Worm (Caenorhabditis elegans): ENCODE measurements around the gene F55C9.3.
"Not testable (repeated sequence)": the region's sequence is repeated elsewhere in the genome, so short reads cannot be mapped to it uniquely, and the experiment has no call there.

Gene F55C9.3

DNA sequence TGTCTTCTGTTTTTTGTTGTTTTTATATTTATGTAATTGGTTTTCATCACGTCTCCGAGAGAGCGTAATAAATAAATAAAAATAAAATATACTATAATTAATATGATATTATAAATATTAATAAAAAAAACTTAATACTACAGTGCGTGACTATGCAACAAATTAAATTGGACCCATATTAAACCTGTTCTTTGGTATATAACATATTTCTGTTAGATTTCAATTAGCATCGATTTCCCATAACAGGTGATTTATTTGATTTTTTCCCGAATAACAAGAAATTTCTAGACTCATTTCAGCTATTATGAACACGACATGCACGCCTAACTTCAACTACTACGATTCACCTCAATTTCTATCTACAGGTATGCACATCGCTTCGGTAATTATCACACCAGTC is 29.1 kb upstream of the F55C9.3 start, which contains the start of gene srh-208:
srh-208 (plus strand) TSS at position 301 of the 400 bp plus-strand sequence.
- TF ChIP-seq ceh-13 (GFP tag; optimal IDR thresholded peaks at IDR 0.05); hmg-4 (GFP tag; optimal IDR thresholded peaks at IDR 0.05); ets-7 (tag; optimal IDR thresholded peaks at IDR 0.05): not testable (repeated sequence)

DNA sequence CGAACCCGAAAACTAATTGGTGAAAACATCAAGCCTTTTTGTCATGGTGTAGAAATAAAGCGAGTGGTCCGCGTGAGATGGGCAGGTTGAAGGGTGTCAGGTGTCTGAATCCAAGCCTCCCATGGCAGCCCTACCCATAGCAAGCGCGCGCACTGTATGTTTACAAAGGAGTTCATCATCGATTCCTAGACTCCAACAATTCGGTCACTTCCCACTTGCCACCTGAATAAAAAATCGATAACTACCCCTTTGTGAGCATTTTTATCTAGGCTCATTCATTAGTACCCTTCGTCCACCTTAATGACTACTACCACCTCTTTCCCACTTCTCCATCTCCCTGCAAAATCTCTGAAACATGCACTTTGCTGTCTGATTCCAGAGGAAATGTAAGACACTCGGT is 25.0 kb upstream of the F55C9.3 start, which contains the start of gene fbxb-64:
fbxb-64 (plus strand) TSS at position 301 of the 400 bp plus-strand sequence.
- no peak for TF ChIP-seq tra-4 (tag; optimal IDR thresholded peaks at IDR 0.05)
- no peak for TF ChIP-seq aly-1 (tag; optimal IDR thresholded peaks at IDR 0.05)
- no peak for TF ChIP-seq B0310.2 (tag; optimal IDR thresholded peaks at IDR 0.05)
- TF ChIP-seq pes-1 (GFP tag; IDR thresholded peaks at IDR 0.05) = no peak
- TF ChIP-seq sea-1 (GFP tag; conservative IDR thresholded peaks at IDR 0.05) = no peak
- no peak for TF ChIP-seq hnd-1 (tag; optimal IDR thresholded peaks at IDR 0.05)
- no peak for TF ChIP-seq tbx-11 (GFP tag; IDR thresholded peaks at IDR 0.05)
- TF ChIP-seq hmg-4 (GFP tag; optimal IDR thresholded peaks at IDR 0.05) = no peak
- no peak for TF ChIP-seq ceh-36 (tag; optimal IDR thresholded peaks at IDR 0.05)
- TF ChIP-seq hmbx-1 (tag; optimal IDR thresholded peaks at IDR 0.05) = no peak
- no peak for TF ChIP-seq ceh-13 (GFP tag; optimal IDR thresholded peaks at IDR 0.05)
- no peak for TF ChIP-seq ets-7 (tag; optimal IDR thresholded peaks at IDR 0.05)
- TF ChIP-seq flt-1 (GFP tag; IDR thresholded peaks at IDR 0.05) = no peak
- no peak for TF ChIP-seq F13C5.2 (tag; optimal IDR thresholded peaks at IDR 0.05)
- no peak for TF ChIP-seq ama-1 (optimal IDR thresholded peaks at IDR 0.05)
- TF ChIP-seq scrt-1 (GFP tag; IDR thresholded peaks at IDR 0.05) = no peak
- TF ChIP-seq tbx-37 (GFP tag; conservative IDR thresholded peaks at IDR 0.05) = no peak

DNA sequence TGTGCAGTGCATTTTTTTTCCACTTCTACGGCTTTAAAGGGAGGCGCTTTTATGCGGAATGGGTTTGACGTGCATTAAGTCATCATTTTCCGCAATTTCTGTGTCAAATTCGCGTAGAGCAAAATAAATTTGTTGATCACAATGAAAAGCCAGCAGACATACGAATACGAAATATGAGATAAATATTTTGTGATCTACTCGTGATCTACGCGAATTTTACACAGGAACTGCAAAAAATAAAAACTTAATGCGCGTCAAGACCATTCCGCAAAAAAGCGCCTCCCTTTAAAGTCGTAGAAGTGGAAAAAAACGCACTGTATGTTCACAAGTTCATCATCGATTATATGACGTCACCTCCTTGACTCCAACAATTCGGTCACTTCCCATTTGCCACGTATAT is 23.4 kb upstream of the F55C9.3 start, which contains the start of gene C43D7.8:
C43D7.8 (minus strand) TSS at position 101 of the 400 bp plus-strand sequence.
- no peak for TF ChIP-seq F13C5.2 (tag; optimal IDR thresholded peaks at IDR 0.05)
- TF ChIP-seq ama-1 (optimal IDR thresholded peaks at IDR 0.05) = no peak
- TF ChIP-seq tbx-37 (GFP tag; conservative IDR thresholded peaks at IDR 0.05) = no peak
- TF ChIP-seq aly-1 (tag; optimal IDR thresholded peaks at IDR 0.05) = no peak
- TF ChIP-seq sea-1 (GFP tag; conservative IDR thresholded peaks at IDR 0.05) = no peak
- no peak for TF ChIP-seq hmg-4 (GFP tag; optimal IDR thresholded peaks at IDR 0.05)
- no peak for TF ChIP-seq B0310.2 (tag; optimal IDR thresholded peaks at IDR 0.05)
- no peak for TF ChIP-seq hmbx-1 (tag; optimal IDR thresholded peaks at IDR 0.05)
- TF ChIP-seq ets-7 (tag; optimal IDR thresholded peaks at IDR 0.05) = no peak
- TF ChIP-seq flt-1 (GFP tag; IDR thresholded peaks at IDR 0.05) = no peak
- TF ChIP-seq pes-1 (GFP tag; IDR thresholded peaks at IDR 0.05) = no peak
- no peak for TF ChIP-seq hnd-1 (tag; optimal IDR thresholded peaks at IDR 0.05)
- TF ChIP-seq tra-4 (tag; optimal IDR thresholded peaks at IDR 0.05) = no peak
- TF ChIP-seq ceh-36 (tag; optimal IDR thresholded peaks at IDR 0.05) = no peak
- no peak for TF ChIP-seq tbx-11 (GFP tag; IDR thresholded peaks at IDR 0.05)
- no peak for TF ChIP-seq ceh-13 (GFP tag; optimal IDR thresholded peaks at IDR 0.05)

DNA sequence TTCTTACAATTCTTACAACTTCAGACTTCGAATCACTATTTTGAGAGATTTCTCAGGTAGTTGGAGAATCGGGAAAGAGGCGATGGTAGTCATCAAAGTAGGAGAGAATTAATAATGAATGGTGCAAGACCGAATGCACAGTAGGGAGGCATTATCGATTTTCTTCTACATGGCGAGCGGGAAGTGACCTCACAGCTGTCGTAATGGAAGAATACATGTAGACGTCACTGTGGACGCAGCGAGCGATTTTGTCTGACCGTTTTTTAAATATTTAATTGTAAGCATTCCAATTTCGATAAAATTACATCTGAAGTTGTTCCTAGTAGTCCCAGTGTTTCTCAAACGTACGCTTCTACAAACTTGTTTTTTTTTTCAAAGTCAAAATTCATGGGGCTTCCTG is 21.6 kb upstream of the F55C9.3 start, which contains the start of gene F55C9.11:
F55C9.11 (minus strand) TSS at position 101 of the 400 bp plus-strand sequence.
- TF ChIP-seq ceh-36 (tag; optimal IDR thresholded peaks at IDR 0.05) = no peak
- no peak for TF ChIP-seq scrt-1 (GFP tag; IDR thresholded peaks at IDR 0.05)
- no peak for TF ChIP-seq tra-4 (tag; optimal IDR thresholded peaks at IDR 0.05)
- TF ChIP-seq aly-1 (tag; optimal IDR thresholded peaks at IDR 0.05) = no peak
- no peak for TF ChIP-seq flt-1 (GFP tag; IDR thresholded peaks at IDR 0.05)
- no peak for TF ChIP-seq pes-1 (GFP tag; IDR thresholded peaks at IDR 0.05)
- TF ChIP-seq B0310.2 (tag; optimal IDR thresholded peaks at IDR 0.05) = no peak
- no peak for TF ChIP-seq sea-1 (GFP tag; conservative IDR thresholded peaks at IDR 0.05)
- no peak for TF ChIP-seq ama-1 (optimal IDR thresholded peaks at IDR 0.05)
- TF ChIP-seq ets-7 (tag; optimal IDR thresholded peaks at IDR 0.05) = no peak
- no peak for TF ChIP-seq F13C5.2 (tag; optimal IDR thresholded peaks at IDR 0.05)

DNA sequence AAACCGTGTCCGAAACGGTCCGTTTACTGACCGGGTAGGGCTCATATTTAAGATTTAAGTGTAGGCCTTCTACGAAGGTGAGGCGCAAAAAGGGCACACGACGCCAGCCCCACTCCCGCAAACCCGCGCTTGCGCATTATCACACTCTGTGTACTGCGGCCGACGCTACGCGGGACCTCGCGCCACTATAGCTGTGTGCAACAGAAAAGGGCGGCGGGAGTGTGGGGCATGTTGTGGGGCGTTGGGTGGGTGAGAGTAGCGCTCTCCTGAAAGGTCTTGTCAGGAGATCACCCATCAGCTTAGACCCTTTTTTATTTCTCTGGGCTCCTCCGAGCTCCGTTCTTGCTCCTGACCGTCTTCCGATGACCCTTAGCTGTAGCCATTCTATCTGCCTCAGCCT is 20.2 kb upstream of the F55C9.3 start:
- no peak for TF ChIP-seq tbx-37 (GFP tag; conservative IDR thresholded peaks at IDR 0.05)
- no peak for TF ChIP-seq ceh-13 (GFP tag; optimal IDR thresholded peaks at IDR 0.05)
- TF ChIP-seq hmg-4 (GFP tag; optimal IDR thresholded peaks at IDR 0.05) = peak; percentile 19
- no peak for TF ChIP-seq scrt-1 (GFP tag; IDR thresholded peaks at IDR 0.05)

DNA sequence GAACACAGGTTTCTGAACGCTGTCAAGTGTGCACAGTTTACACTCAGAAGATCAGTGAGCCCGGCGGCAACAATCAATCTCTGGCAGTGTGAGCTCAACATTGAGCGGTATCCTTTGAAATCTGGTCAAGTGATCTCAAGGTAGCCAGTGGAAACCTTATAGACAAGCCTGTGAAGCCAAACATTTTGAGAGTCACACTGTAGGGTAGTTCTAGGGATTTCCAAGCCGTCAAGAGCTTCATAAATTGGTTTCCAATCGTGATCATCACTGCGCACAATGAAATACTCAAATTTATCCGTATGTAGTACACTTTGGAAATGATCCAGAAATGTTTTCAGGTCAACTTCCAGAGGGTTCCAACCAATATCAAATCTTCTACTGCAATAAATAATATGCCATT is 18.9 kb upstream of the F55C9.3 start, which contains the start of gene F55C9.15:
F55C9.15 (minus strand) TSS at position 101 of the 400 bp plus-strand sequence.
- no peak for TF ChIP-seq ceh-36 (tag; optimal IDR thresholded peaks at IDR 0.05)
- TF ChIP-seq ets-7 (tag; optimal IDR thresholded peaks at IDR 0.05) = no peak
- no peak for TF ChIP-seq hmbx-1 (tag; optimal IDR thresholded peaks at IDR 0.05)
- TF ChIP-seq hnd-1 (tag; optimal IDR thresholded peaks at IDR 0.05) = no peak
- no peak for TF ChIP-seq aly-1 (tag; optimal IDR thresholded peaks at IDR 0.05)
- no peak for TF ChIP-seq hmg-4 (GFP tag; optimal IDR thresholded peaks at IDR 0.05)
- TF ChIP-seq ceh-13 (GFP tag; optimal IDR thresholded peaks at IDR 0.05) = no peak
- TF ChIP-seq sea-1 (GFP tag; conservative IDR thresholded peaks at IDR 0.05) = no peak
- no peak for TF ChIP-seq pes-1 (GFP tag; IDR thresholded peaks at IDR 0.05)
- no peak for TF ChIP-seq tbx-37 (GFP tag; conservative IDR thresholded peaks at IDR 0.05)
- no peak for TF ChIP-seq B0310.2 (tag; optimal IDR thresholded peaks at IDR 0.05)

DNA sequence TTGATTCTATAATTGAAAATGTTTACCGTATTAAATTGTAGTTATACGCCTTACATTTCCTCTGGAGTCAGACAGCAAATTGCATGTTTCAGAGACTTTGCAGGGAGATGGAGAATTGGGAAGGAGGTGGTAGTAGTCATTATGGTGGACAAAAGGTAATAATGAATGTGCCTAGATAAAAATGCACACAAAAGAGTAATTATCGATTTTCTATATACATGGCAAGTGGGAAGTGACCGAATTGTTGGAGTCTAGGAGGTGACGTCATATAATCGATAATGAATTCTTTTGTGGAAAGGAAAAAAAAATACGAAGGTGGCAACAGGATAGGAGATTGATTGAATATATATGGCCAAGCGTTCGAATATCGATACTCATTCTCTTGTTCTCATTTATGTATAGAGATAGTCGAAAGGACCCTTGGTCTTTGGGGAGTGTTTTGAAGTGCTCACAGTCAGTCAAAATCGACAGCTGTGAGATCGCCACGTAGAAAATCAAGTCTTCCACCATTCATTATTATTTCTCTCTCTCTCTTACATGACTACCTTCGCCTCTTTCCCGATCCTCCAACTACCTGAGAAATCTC is 15.7 kb upstream of the F55C9.3 start, which contains the start of the genes fbxb-63 and fbxb-61:
fbxb-63 (minus strand) TSS at position 142 of the 586 bp plus-strand sequence.
fbxb-61 (plus strand) TSS at position 536 of the 586 bp plus-strand sequence.
- TF ChIP-seq hmbx-1 (tag; optimal IDR thresholded peaks at IDR 0.05) (no peak), tra-4 (tag; optimal IDR thresholded peaks at IDR 0.05) (no peak), B0310.2 (tag; optimal IDR thresholded peaks at IDR 0.05) (no peak), sea-1 (GFP tag; conservative IDR thresholded peaks at IDR 0.05) (no peak), aly-1 (tag; optimal IDR thresholded peaks at IDR 0.05) (no peak), tbx-11 (GFP tag; IDR thresholded peaks at IDR 0.05) (no peak), scrt-1 (GFP tag; IDR thresholded peaks at IDR 0.05) (no peak)

All from whole organism, early embryonic.